Fruit fly (Drosophila melanogaster) whole organism, wandering third instar larva: ENCODE results near the gene Sf3b3.

Experiments used
- Abd-B ChIP-seq: fragments of >200 bp; optimal IDR thresholded peaks from 2 replicates; lab custom pipeline; 2017; ENCODE audit warnings: missing biosample characterization, missing genetic modification characterization
- CG32264 ChIP-seq: fragments of 200-800 bp; sonication (Bioruptor generic); optimal IDR thresholded peaks from 2 replicates; lab custom pipeline; 2016; ENCODE audit warnings: missing biosample characterization, missing genetic modification characterization
- CG9705 ChIP-seq: fragments of 200-800 bp; sonication (Bioruptor generic); optimal IDR thresholded peaks from 2 replicates; lab custom pipeline; 2018; ENCODE audit warnings: missing biosample characterization, mild to moderate bottlenecking, missing genetic modification characterization
- CrebA ChIP-seq: fragments of 200-800 bp; sonication (Bioruptor generic); optimal IDR thresholded peaks from 2 replicates; lab custom pipeline; 2016; ENCODE audit warnings: missing biosample characterization, mild to moderate bottlenecking, missing genetic modification characterization, borderline replicate concordance
- Dfd ChIP-seq: fragments of >200 bp; optimal IDR thresholded peaks from 2 replicates; lab custom pipeline; 2017; ENCODE audit warnings: missing biosample characterization, missing genetic modification characterization
- Dif ChIP-seq: fragments of 200-275, 200-300 bp; sonication (Bioruptor generic); optimal IDR thresholded peaks from 2 replicates; lab custom pipeline; 2018; ENCODE audit warnings: missing biosample characterization, missing genetic modification characterization; ENCODE audit not compliant: partially characterized antibody
- GATAd ChIP-seq: sonication (Bioruptor generic); optimal IDR thresholded peaks from 2 replicates; lab custom pipeline; 2016; ENCODE audit warnings: missing biosample characterization, missing genetic modification characterization
- HLH106 ChIP-seq: fragments of 200-800 bp; optimal IDR thresholded peaks from 3 replicates; lab custom pipeline; 2019; ENCODE audit warnings: missing biosample characterization, mild to moderate bottlenecking, missing genetic modification characterization, moderate library complexity
- Hnf4 ChIP-seq: fragments of 200-800 bp; sonication (Bioruptor generic); optimal IDR thresholded peaks from 2 replicates; lab custom pipeline; 2016; ENCODE audit warnings: missing biosample characterization, mild to moderate bottlenecking, missing genetic modification characterization
- Hr78 ChIP-seq: fragments of >200 bp; optimal IDR thresholded peaks from 2 replicates; lab custom pipeline; 2017; ENCODE audit warnings: missing biosample characterization, missing genetic modification characterization
- Hr83 ChIP-seq: fragments of 200-300 bp; sonication (Bioruptor generic); optimal IDR thresholded peaks from 2 replicates; lab custom pipeline; 2016; ENCODE audit warnings: missing biosample characterization, mild to moderate bottlenecking, missing genetic modification characterization, moderate library complexity; ENCODE audit not compliant: poor library complexity, severe bottlenecking
- Jra ChIP-seq: sonication (Bioruptor generic); optimal IDR thresholded peaks from 2 replicates; lab custom pipeline; 2016; ENCODE audit warnings: missing biosample characterization, missing genetic modification characterization
- Mio ChIP-seq: sonication (Bioruptor generic); optimal IDR thresholded peaks from 2 replicates; lab custom pipeline; 2016; ENCODE audit warnings: missing biosample characterization, missing genetic modification characterization
- Myc ChIP-seq: fragments of >200 bp; optimal IDR thresholded peaks from 2 replicates; lab custom pipeline; 2017
- N ChIP-seq: fragments of >200 bp; optimal IDR thresholded peaks from 2 replicates; lab custom pipeline; 2018; ENCODE audit warnings: missing biosample characterization, missing external identifiers, missing genetic modification characterization
- OdsH ChIP-seq: fragments of 200-800 bp; sonication (Bioruptor generic); optimal IDR thresholded peaks from 2 replicates; lab custom pipeline; 2016; ENCODE audit warnings: missing biosample characterization, mild to moderate bottlenecking, missing genetic modification characterization
- Rel ChIP-seq, 2 experiments: fragments of 200-800 bp; sonication (Bioruptor generic) in 1 of 2; optimal IDR thresholded peaks; 2 replicates in 1 of 2; 3 replicates in 1 of 2; lab custom pipeline; 2016 to 2019; ENCODE audit warnings: mild to moderate bottlenecking in 2 of 2, missing biosample characterization in 2 of 2, missing genetic modification characterization in 2 of 2, moderate library complexity in 1 of 2
- Sp1 ChIP-seq: fragments of 200-800 bp; sonication (Bioruptor generic); optimal IDR thresholded peaks from 3 replicates; lab custom pipeline; 2019; ENCODE audit warnings: missing biosample characterization, mild to moderate bottlenecking, missing genetic modification characterization, moderate library complexity
- Vsx2 ChIP-seq: fragments of 200-300, 225-300 bp; sonication (Bioruptor generic); optimal IDR thresholded peaks from 2 replicates; lab custom pipeline; 2018; ENCODE audit warnings: missing biosample characterization, missing genetic modification characterization; ENCODE audit not compliant: partially characterized antibody
- br ChIP-seq: fragments of 200-800 bp; sonication (Bioruptor generic); optimal IDR thresholded peaks from 2 replicates; lab custom pipeline; 2016; ENCODE audit warnings: missing biosample characterization, missing genetic modification characterization
- brk ChIP-seq: fragments of 200-800 bp; sonication (Bioruptor generic); optimal IDR thresholded peaks from 2 replicates; lab custom pipeline; 2016; ENCODE audit warnings: missing biosample characterization, mild to moderate bottlenecking, missing genetic modification characterization
- dl ChIP-seq, 2 experiments: fragments of 175-275, 200-275 bp in 1 of 2; fragments of 200-275 bp in 1 of 2; sonication (Bioruptor generic); optimal IDR thresholded peaks; lab custom pipeline; 2018; ENCODE audit warnings: mild to moderate bottlenecking in 2 of 2, missing biosample characterization in 2 of 2, missing genetic modification characterization in 2 of 2, moderate library complexity in 2 of 2; ENCODE audit not compliant: partially characterized antibody in 2 of 2, insufficient read depth in 1 of 2
- dmrt93B ChIP-seq: fragments of 200-800 bp; sonication (Bioruptor generic); optimal IDR thresholded peaks from 2 replicates; lab custom pipeline; 2018; ENCODE audit warnings: missing biosample characterization, mild to moderate bottlenecking, missing genetic modification characterization
- dsf ChIP-seq: sonication (Bioruptor generic); optimal IDR thresholded peaks from 2 replicates; lab custom pipeline; 2016; ENCODE audit warnings: missing biosample characterization, missing genetic modification characterization, borderline replicate concordance
- ey ChIP-seq: fragments of 200-800 bp; sonication (Bioruptor generic); optimal IDR thresholded peaks from 2 replicates; lab custom pipeline; 2016; ENCODE audit warnings: missing biosample characterization, missing genetic modification characterization
- foxo ChIP-seq, 2 experiments: fragments of 200-800 bp; sonication (Bioruptor generic); optimal IDR thresholded peaks; 2 replicates in 1 of 2; 3 replicates in 1 of 2; lab custom pipeline; 2016 to 2017; ENCODE audit warnings: missing biosample characterization in 2 of 2, missing genetic modification characterization in 2 of 2
- fru ChIP-seq: fragments of 200-800 bp; sonication (Bioruptor generic); optimal IDR thresholded peaks from 3 replicates; lab custom pipeline; 2016; ENCODE audit warnings: missing biosample characterization, mild to moderate bottlenecking, missing genetic modification characterization
- h ChIP-seq: fragments of 200-800 bp; sonication (Bioruptor generic); optimal IDR thresholded peaks from 3 replicates; lab custom pipeline; 2016; ENCODE audit warnings: missing biosample characterization, mild to moderate bottlenecking, missing genetic modification characterization
- jim ChIP-seq: fragments of 175-275, 200-325 bp; sonication (Bioruptor generic); optimal IDR thresholded peaks from 2 replicates; lab custom pipeline; 2016; ENCODE audit warnings: missing biosample characterization, mild to moderate bottlenecking, missing genetic modification characterization
- lola ChIP-seq: fragments of >200 bp; optimal IDR thresholded peaks from 2 replicates; lab custom pipeline; 2017; ENCODE audit warnings: missing biosample characterization, missing genetic modification characterization
- pan ChIP-seq: fragments of >200 bp; optimal IDR thresholded peaks from 2 replicates; lab custom pipeline; 2017
- psq ChIP-seq: fragments of 200-800 bp; sonication (Bioruptor generic); optimal IDR thresholded peaks from 3 replicates; lab custom pipeline; 2017; ENCODE audit warnings: missing biosample characterization, mild to moderate bottlenecking, missing genetic modification characterization, moderate library complexity
- rgr ChIP-seq: fragments of 200-800 bp; sonication (Bioruptor generic); optimal IDR thresholded peaks from 3 replicates; lab custom pipeline; 2016; ENCODE audit warnings: missing biosample characterization, mild to moderate bottlenecking, missing genetic modification characterization
- sage ChIP-seq: fragments of 200-800 bp; sonication (Bioruptor generic); optimal IDR thresholded peaks from 2 replicates; lab custom pipeline; 2016; ENCODE audit warnings: missing biosample characterization, mild to moderate bottlenecking, missing genetic modification characterization
- sv ChIP-seq: fragments of 200-800 bp; sonication (Bioruptor generic); optimal IDR thresholded peaks from 3 replicates; lab custom pipeline; 2016; ENCODE audit warnings: missing biosample characterization, missing genetic modification characterization
- tai ChIP-seq: sonication (Bioruptor generic); optimal IDR thresholded peaks from 2 replicates; lab custom pipeline; 2016; ENCODE audit warnings: missing biosample characterization, missing genetic modification characterization
- usp ChIP-seq: fragments of >200 bp; optimal IDR thresholded peaks from 2 replicates; lab custom pipeline; 2017; ENCODE audit warnings: missing biosample characterization, missing genetic modification characterization
- woc ChIP-seq: sonication (Bioruptor generic); optimal IDR thresholded peaks from 2 replicates; lab custom pipeline; 2016; ENCODE audit warnings: missing biosample characterization, mild to moderate bottlenecking, missing genetic modification characterization

Sf3b3 gene

DNA sequence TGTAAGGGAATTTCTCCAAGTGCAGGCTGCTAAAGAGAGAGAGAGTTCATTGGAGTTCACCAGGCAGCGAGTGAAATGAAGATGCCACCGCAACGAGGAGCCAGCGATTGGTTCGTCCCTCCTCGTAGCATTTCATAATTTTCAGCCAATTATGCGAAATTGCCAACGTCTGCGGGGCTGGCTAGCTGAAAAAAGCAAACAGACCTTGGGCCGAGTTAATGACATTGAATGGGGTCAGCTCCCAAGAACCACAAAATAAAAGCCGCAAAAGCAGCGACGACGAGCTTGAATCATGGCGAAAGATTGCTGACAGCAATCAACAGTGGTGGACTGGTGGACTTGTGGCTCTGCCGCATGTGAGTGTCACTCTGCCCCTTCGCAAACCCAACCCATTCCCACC lies 9.6 kb downstream of the Sf3b3 start:
- TF ChIP-seq ey (GFP tag; lab: Kevin White, UChicago) (peak; percentile 2), dsf (GFP tag; lab: Kevin White, UChicago) (no peak), Jra (GFP tag; lab: Kevin White, UChicago) (no peak), CG9705 (GFP tag; lab: Kevin White, UChicago) (no peak)

DNA sequence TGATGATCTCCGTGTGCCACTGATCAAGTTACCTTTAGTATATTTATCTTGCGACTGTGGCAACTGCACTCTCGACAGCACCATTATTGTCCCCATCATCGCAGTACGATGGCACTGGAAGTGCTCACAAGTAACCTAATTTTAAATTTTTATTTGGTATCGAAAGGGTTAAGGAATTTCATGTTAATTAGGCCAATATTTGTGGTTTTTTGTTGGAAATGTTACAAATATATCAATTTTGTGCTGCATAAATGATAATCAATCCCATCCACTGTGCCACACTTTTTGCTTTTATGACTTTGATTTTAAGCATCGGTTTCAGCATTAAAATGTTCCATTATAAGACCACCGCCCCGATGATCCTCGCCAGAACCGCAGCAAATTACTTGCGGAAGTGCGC lies 10.6 kb downstream of the Sf3b3 start:
- TF ChIP-seq Hnf4 (GFP tag; lab: Kevin White, UChicago): peak; percentile 58
- TF ChIP-seq Hr78: no peak
- TF ChIP-seq h (GFP tag; lab: Kevin White, UChicago): peak; percentile 55
- no peak for TF ChIP-seq pan (lab: Kevin White, UChicago)
- TF ChIP-seq foxo (GFP tag; optimal IDR thresholded peaks at IDR 0.05; lab: Kevin White, UChicago): peak in 1 of 2 experiments; percentile 56
- no peak for TF ChIP-seq Rel (GFP tag; optimal IDR thresholded peaks at IDR 0.05; lab: Kevin White, UChicago)
- TF ChIP-seq Rel (tag; optimal IDR thresholded peaks at IDR 0.05; lab: Kevin White, UChicago): peak; percentile 4
- peak; percentile 60 for TF ChIP-seq Sp1
- TF ChIP-seq HLH106 (tag; lab: Kevin White, UChicago): peak; percentile 69
- TF ChIP-seq dsf (GFP tag; lab: Kevin White, UChicago): no peak
- peak; percentile 72 for TF ChIP-seq ey (GFP tag; lab: Kevin White, UChicago)
- peak; percentile 20 for TF ChIP-seq woc (GFP tag; lab: Kevin White, UChicago)
- TF ChIP-seq Dfd (GFP tag; lab: Kevin White, UChicago): no peak
- TF ChIP-seq rgr (GFP tag; lab: Kevin White, UChicago): peak; percentile 60
- peak; percentile 26 for TF ChIP-seq psq (GFP tag; lab: Kevin White, UChicago)
- TF ChIP-seq dmrt93B (GFP tag; lab: Kevin White, UChicago): peak; percentile 32
- TF ChIP-seq fru: peak; percentile 72
- peak; percentile 41 for TF ChIP-seq OdsH (GFP tag; lab: Kevin White, UChicago)
- peak; percentile 64 for TF ChIP-seq br (GFP tag; lab: Kevin White, UChicago)
- TF ChIP-seq, all 38 proteins: peak for 14

DNA sequence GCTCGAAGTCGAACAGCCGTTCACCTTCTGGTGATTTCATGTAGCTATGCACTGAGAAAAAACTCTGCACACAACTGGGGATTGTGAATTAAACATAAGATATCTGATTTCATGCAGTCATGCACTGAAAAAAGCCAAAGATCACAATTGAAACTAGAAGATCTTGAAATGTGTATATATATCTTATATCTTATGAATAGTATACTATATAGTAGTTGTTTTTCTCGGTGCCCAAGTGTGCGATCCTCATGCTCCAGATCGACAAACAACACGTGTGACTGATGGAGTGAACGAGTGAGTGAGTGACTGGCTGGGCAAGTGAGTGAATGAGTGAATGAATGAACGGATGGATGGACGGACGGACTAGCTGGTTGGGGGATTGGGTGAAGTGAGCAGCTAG lies 11.2 kb downstream of the Sf3b3 start:
- TF ChIP-seq h (GFP tag; lab: Kevin White, UChicago) (peak; percentile 55), dl (GFP tag; optimal IDR thresholded peaks at IDR 0.05; lab: Kevin White, UChicago; ENCODE audit: insufficient read depth in 1 of 2, partially characterized antibody in 2 of 2) (no peak), foxo (GFP tag; optimal IDR thresholded peaks at IDR 0.05; lab: Kevin White, UChicago) (peak in 1 of 2 experiments; percentile 41), woc (GFP tag; lab: Kevin White, UChicago) (no peak), CrebA (GFP tag; lab: Kevin White, UChicago) (no peak), ey (GFP tag; lab: Kevin White, UChicago) (peak; percentile 28), jim (no peak), dmrt93B (GFP tag; lab: Kevin White, UChicago) (peak; percentile 40), Jra (GFP tag; lab: Kevin White, UChicago) (no peak), pan (lab: Kevin White, UChicago) (no peak), brk (GFP tag; lab: Kevin White, UChicago) (no peak), sv (GFP tag; lab: Kevin White, UChicago) (no peak), dsf (GFP tag; lab: Kevin White, UChicago) (no peak), Sp1 (peak; percentile 15), sage (GFP tag; lab: Kevin White, UChicago) (peak; percentile 21), Hnf4 (GFP tag; lab: Kevin White, UChicago) (peak; percentile 26), Myc (lab: Kevin White, UChicago) (no peak), CG9705 (GFP tag; lab: Kevin White, UChicago) (no peak), lola (GFP tag; lab: Kevin White, UChicago) (no peak), Vsx2 (no peak), N (GFP tag; lab: Kevin White, UChicago) (no peak), HLH106 (tag; lab: Kevin White, UChicago) (peak; percentile 55), rgr (GFP tag; lab: Kevin White, UChicago) (peak; percentile 42), OdsH (GFP tag; lab: Kevin White, UChicago) (peak; percentile 27), CG32264 (GFP tag; lab: Kevin White, UChicago) (no peak), psq (GFP tag; lab: Kevin White, UChicago) (peak; percentile 16), fru (peak; percentile 44), Rel (GFP tag; optimal IDR thresholded peaks at IDR 0.05; lab: Kevin White, UChicago) (no peak), Rel (tag; optimal IDR thresholded peaks at IDR 0.05; lab: Kevin White, UChicago) (no peak), usp (GFP tag; lab: Kevin White, UChicago) (no peak), GATAd (GFP tag; lab: Kevin White, UChicago) (no peak), Dif (GFP tag; lab: Kevin White, UChicago) (no peak), Dfd (GFP tag; lab: Kevin White, UChicago) (no peak), Mio (GFP tag; lab: Kevin White, UChicago) (no peak), Hr83 (GFP tag; lab: Kevin White, UChicago) (no peak), br (GFP tag; lab: Kevin White, UChicago) (peak; percentile 32), Abd-B (GFP tag; lab: Kevin White, UChicago) (no peak), Hr78 (no peak), tai (GFP tag; lab: Kevin White, UChicago) (no peak)
